Fruit fly (Drosophila melanogaster) whole organism, pupa: ENCODE measurements around the gene mRF1.
"Not testable (repeated sequence)": the region's sequence is repeated elsewhere in the genome, so short reads cannot be mapped to it uniquely, and the experiment has no call there.

Experiments used
- CG10348 ChIP-seq: fragments of 200-800 bp; sonication (Bioruptor generic); IDR thresholded peaks from 2 replicates; pipeline ENCODE4 v1.3.6; 2022; ENCODE audit warnings: missing biosample characterization, missing genetic modification characterization
- CG12605 ChIP-seq: fragments of 200-800 bp; sonication (Bioruptor generic); IDR thresholded peaks from 2 replicates; pipeline ENCODE4 v1.3.6; 2022; ENCODE audit warnings: missing biosample characterization, missing genetic modification characterization
- CG15710 ChIP-seq: fragments of 200-800 bp; sonication (Bioruptor generic); optimal IDR thresholded peaks from 2 replicates; lab custom pipeline; 2018; ENCODE audit warnings: missing biosample characterization, mild to moderate bottlenecking, missing genetic modification characterization, moderate library complexity
- CG9948 ChIP-seq: fragments of 200-800 bp; sonication (Bioruptor generic); optimal IDR thresholded peaks from 2 replicates; lab custom pipeline; 2018; ENCODE audit warnings: missing biosample characterization, mild to moderate bottlenecking, missing genetic modification characterization, moderate library complexity
- D1 ChIP-seq: fragments of 200-800 bp; sonication (Bioruptor generic); optimal IDR thresholded peaks from 2 replicates; lab custom pipeline; 2018; ENCODE audit warnings: missing biosample characterization, mild to moderate bottlenecking, missing genetic modification characterization, moderate library complexity
- EcR ChIP-seq: fragments of 200-800 bp; sonication (Bioruptor generic); optimal IDR thresholded peaks from 3 replicates; lab custom pipeline; 2019; ENCODE audit warnings: missing biosample characterization, missing genetic modification characterization, mild to moderate bottlenecking, moderate library complexity, missing genetic modification reagents
- Ets98B ChIP-seq: fragments of 200-800 bp; sonication (Bioruptor generic); IDR thresholded peaks from 2 replicates; pipeline ENCODE4 v1.3.6; 2022; ENCODE audit warnings: missing biosample characterization, missing genetic modification characterization
- Pif1B ChIP-seq: fragments of 200-800 bp; sonication (Bioruptor generic); optimal IDR thresholded peaks from 3 replicates; lab custom pipeline; 2016; ENCODE audit warnings: missing biosample characterization, missing genetic modification characterization
- Snoo ChIP-seq: fragments of 200-800 bp; sonication (Bioruptor generic); optimal IDR thresholded peaks from 3 replicates; lab custom pipeline; 2017; ENCODE audit warnings: missing biosample characterization, mild to moderate bottlenecking, missing genetic modification characterization, inconsistent platforms
- fd96Ca ChIP-seq: fragments of 200-800 bp; sonication (Bioruptor generic); IDR thresholded peaks from 3 replicates; pipeline ENCODE4 v1.3.6; 2022; ENCODE audit warnings: missing biosample characterization, missing genetic modification characterization

dm6 chr2L:13215640-13216129 lies 4.1 kb upstream of the mRF1 start:
- TF ChIP-seq fd96Ca (GFP tag; lab: Robert Waterston, UW); Snoo (tag; lab: Kevin White, UChicago); Pif1B (GFP tag; lab: Kevin White, UChicago); CG9948 (tag; lab: Kevin White, UChicago); CG12605 (GFP tag; lab: Robert Waterston, UW); CG10348 (GFP tag; lab: Robert Waterston, UW); CG15710 (tag; lab: Kevin White, UChicago); EcR (GFP tag; lab: Kevin White, UChicago): not testable (repeated sequence)
- 0 out of 2 replicates have a peak, but pooled peaks have one; percentile 42 for TF ChIP-seq Ets98B (GFP tag; lab: Robert Waterston, UW)
- TF ChIP-seq D1: peak; percentile 48
